Worm (Caenorhabditis elegans) whole organism, L3 larva: ENCODE results near the gene lin-31.

Experiments used
- elt-3 ChIP-seq, 3 experiments: fragments of 150-350 bp in 1 of 3; sonication (generic microtip) in 2 of 3; optimal IDR thresholded peaks; 2 replicates in 2 of 3; 4 replicates in 1 of 3; lab custom pipeline; 2014 to 2017; ENCODE audit warnings: missing biosample characterization in 3 of 3, missing genetic modification characterization in 3 of 3
- lin-39 ChIP-seq: fragments of 150-350 bp; optimal IDR thresholded peaks from 2 replicates; lab custom pipeline; 2018; ENCODE audit warnings: missing biosample characterization, missing genetic modification reagents, missing genetic modification characterization
- nhr-11 ChIP-seq: fragments of 150-350 bp; optimal IDR thresholded peaks from 2 replicates; lab custom pipeline; 2014; ENCODE audit warnings: missing biosample characterization, missing genetic modification characterization
- nhr-28 ChIP-seq: fragments of 150-350 bp; optimal IDR thresholded peaks from 2 replicates; lab custom pipeline; 2014; ENCODE audit warnings: missing biosample characterization, missing genetic modification characterization
- nhr-67 ChIP-seq: fragments of 150-350 bp; optimal IDR thresholded peaks from 2 replicates; lab custom pipeline; 2014; ENCODE audit warnings: missing biosample characterization, missing genetic modification characterization
- nhr-76 ChIP-seq: fragments of 150-350 bp; sonication (generic microtip); optimal IDR thresholded peaks from 5 replicates; lab custom pipeline; 2014; ENCODE audit warnings: missing biosample characterization, missing genetic modification characterization
- nhr-77 ChIP-seq: fragments of 150-350 bp; optimal IDR thresholded peaks from 2 replicates; lab custom pipeline; 2014; ENCODE audit warnings: missing biosample characterization, missing genetic modification characterization
- pha-4 ChIP-seq: fragments of 150-350 bp; optimal IDR thresholded peaks from 2 replicates; lab custom pipeline; 2014; ENCODE audit warnings: missing biosample characterization, missing genetic modification reagents, missing genetic modification characterization
- snpc-4 ChIP-seq: fragments of 150-350 bp; optimal IDR thresholded peaks from 2 replicates; lab custom pipeline; 2014; ENCODE audit warnings: missing biosample characterization, missing genetic modification characterization
- unc-39 ChIP-seq: sonication (generic microtip); optimal IDR thresholded peaks from 4 replicates; lab custom pipeline; 2017; ENCODE audit warnings: missing biosample characterization, missing genetic modification characterization
- ztf-4 ChIP-seq: fragments of 150-350 bp; optimal IDR thresholded peaks from 2 replicates; lab custom pipeline; 2014; ENCODE audit warnings: missing biosample characterization, missing genetic modification characterization

DNA sequence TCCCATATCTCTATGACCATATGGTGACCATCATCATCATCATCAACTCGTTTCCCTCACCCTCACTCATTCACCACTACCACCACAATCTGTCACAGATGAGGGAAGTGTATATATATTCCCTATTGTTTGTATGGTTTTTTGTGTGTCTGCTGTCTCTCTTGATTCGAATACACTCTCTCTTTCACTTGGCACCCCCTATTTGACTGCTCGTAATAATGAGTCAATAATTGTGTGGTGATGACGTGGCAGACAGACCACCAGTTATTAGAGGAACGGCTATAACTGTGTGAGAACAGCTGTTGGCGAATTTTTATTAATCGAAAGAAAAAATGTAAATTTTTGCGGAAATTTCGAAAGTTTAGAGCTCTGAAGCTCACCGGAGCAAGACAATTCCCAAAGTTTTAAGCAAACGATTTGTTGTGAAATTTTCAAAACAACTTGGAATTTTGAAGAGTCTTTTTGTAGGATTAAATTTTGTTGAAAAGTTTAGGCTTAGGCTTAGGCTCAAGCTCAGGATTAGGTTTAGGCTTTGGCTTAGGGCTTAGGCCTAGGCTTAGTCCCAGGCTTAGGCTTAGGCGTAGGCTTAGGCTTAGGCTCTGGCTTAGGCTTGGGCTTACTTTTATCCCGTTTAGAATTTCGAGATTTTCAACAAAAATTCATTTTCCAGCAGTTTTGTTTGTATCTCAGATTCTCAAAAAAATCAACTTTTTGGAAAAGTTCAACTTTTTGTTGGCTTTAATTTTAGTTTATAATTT is 24.7 kb upstream of the lin-31 start:
- no peak for TF ChIP-seq snpc-4 (tag; lab: Kevin White, UChicago)
- no peak for TF ChIP-seq lin-39
- no peak for TF ChIP-seq nhr-76 (tag; lab: Kevin White, UChicago)
- no peak for TF ChIP-seq elt-3 (tag; optimal IDR thresholded peaks at IDR 0.05; lab: Kevin White, UChicago)
- TF ChIP-seq ztf-4 (tag; lab: Kevin White, UChicago), result no peak
- TF ChIP-seq nhr-77 (tag; lab: Kevin White, UChicago), result no peak
- peak; percentile 69 for TF ChIP-seq pha-4 (tag; lab: Kevin White, UChicago)
- TF ChIP-seq nhr-67 (tag; lab: Kevin White, UChicago), result no peak
- TF ChIP-seq nhr-11 (tag; lab: Kevin White, UChicago), result no peak
- no peak for TF ChIP-seq nhr-28 (tag; lab: Kevin White, UChicago)
- TF ChIP-seq unc-39 (tag; lab: Kevin White, UChicago), result no peak
